Worm (Caenorhabditis elegans) whole organism, mixed stage, embryonic: ENCODE data around the gene ints-13.

Experiments
- ceh-39 ChIP-seq: fragments of 150-350 bp; optimal IDR thresholded peaks from 2 replicates; lab custom pipeline; 2014; ENCODE audit warnings: missing biosample characterization, missing genetic modification characterization
- nhr-2 ChIP-seq: fragments of 150-350 bp; optimal IDR thresholded peaks from 2 replicates; lab custom pipeline; 2014; ENCODE audit warnings: missing biosample characterization, missing genetic modification characterization
- nhr-237 ChIP-seq: fragments of 150-350 bp; optimal IDR thresholded peaks from 2 replicates; lab custom pipeline; 2014; ENCODE audit warnings: missing biosample characterization, missing genetic modification characterization
- pha-4 ChIP-seq: fragments of 150-350 bp; optimal IDR thresholded peaks from 2 replicates; lab custom pipeline; 2018; ENCODE audit warnings: missing biosample characterization, missing genetic modification reagents, missing genetic modification characterization

DNA sequence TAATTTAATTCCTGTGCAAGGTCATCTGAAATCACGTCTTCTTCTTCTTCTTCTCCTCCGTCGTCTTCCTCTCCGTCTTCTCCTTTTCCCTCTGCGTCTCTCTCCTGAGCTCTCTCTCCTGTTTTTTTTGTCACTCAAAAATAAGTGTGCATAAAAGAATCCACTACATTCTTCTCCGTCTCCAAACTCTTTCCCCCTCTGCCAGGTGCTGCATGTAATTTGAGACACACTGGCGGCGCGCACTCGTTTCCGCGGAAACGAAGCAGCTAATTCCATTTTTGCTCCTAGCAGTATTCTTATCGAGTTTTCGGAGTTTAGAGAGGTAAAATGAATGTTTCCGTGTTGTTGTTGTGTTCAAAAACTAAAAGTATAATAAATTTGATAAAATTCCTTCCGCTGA is 51.1 kb downstream of the ints-13 start:
- no peak for TF ChIP-seq pha-4 (tag; lab: Kevin White, UChicago)
- no peak for TF ChIP-seq ceh-39 (tag; lab: Kevin White, UChicago)
- TF ChIP-seq nhr-2 (tag; lab: Kevin White, UChicago), result no peak
- no peak for TF ChIP-seq nhr-237 (tag; lab: Kevin White, UChicago)
